Worm (Caenorhabditis elegans) whole organism, L4 larva: Measurements from ENCODE around the gene F35D11.4.

Source experiments
- T26A8.4 ChIP-seq: fragments of 200-800 bp; sonication (Bioruptor generic); IDR thresholded peaks from 2 replicates; pipeline ENCODE4 v1.3.6; 2022; ENCODE audit warnings: missing genetic modification characterization, missing compliant biosample characterization
- Y48G9A.11 ChIP-seq: fragments of 200-800 bp; sonication (Bioruptor generic); IDR thresholded peaks from 2 replicates; pipeline ENCODE4 v1.3.6; 2022; ENCODE audit warnings: missing genetic modification reagents, missing genetic modification characterization, missing compliant biosample characterization
- aha-1 ChIP-seq: fragments of 150-350 bp; peaks from one replicate; lab custom pipeline; 2014; ENCODE audit warnings: missing biosample characterization, missing genetic modification characterization
- aly-2 ChIP-seq: sonication (generic microtip); optimal IDR thresholded peaks from 2 replicates; lab custom pipeline; 2018; ENCODE audit warnings: missing biosample characterization, missing genetic modification characterization
- ama-1 ChIP-seq: fragments of 150-350 bp; optimal IDR thresholded peaks from 2 replicates; lab custom pipeline; 2014; ENCODE audit warnings: inconsistent platforms, mixed read lengths
- arid-1 ChIP-seq: fragments of 200-800 bp; sonication (Bioruptor generic); conservative IDR thresholded peaks from 2 replicates; pipeline ENCODE4 v1.3.6; 2022; ENCODE audit warnings: missing genetic modification reagents, missing genetic modification characterization, missing compliant biosample characterization
- ceh-62 ChIP-seq: sonication (generic microtip); optimal IDR thresholded peaks from 2 replicates; lab custom pipeline; 2017; ENCODE audit warnings: missing biosample characterization, missing genetic modification characterization
- ceh-82 ChIP-seq: sonication (generic microtip); optimal IDR thresholded peaks from 2 replicates; lab custom pipeline; 2017; ENCODE audit warnings: missing biosample characterization, missing genetic modification characterization
- ces-1 ChIP-seq: fragments of 150-350 bp; sonication (generic microtip); optimal IDR thresholded peaks from 4 replicates; lab custom pipeline; 2014; ENCODE audit warnings: missing biosample characterization, missing genetic modification reagents, missing genetic modification characterization
- cey-2 ChIP-seq: sonication (generic microtip); optimal IDR thresholded peaks from 3 replicates; lab custom pipeline; 2017; ENCODE audit warnings: missing genetic modification characterization, mild to moderate bottlenecking, missing compliant biosample characterization, antibody characterized with exemption, borderline replicate concordance; ENCODE audit not compliant: insufficient read depth
- daf-16 ChIP-seq, 3 experiments: sonication (generic microtip); optimal IDR thresholded peaks; 2 replicates each; lab custom pipeline; 2016 to 2017; ENCODE audit warnings: missing genetic modification characterization in 3 of 3, missing genetic modification reagents in 3 of 3, mild to moderate bottlenecking in 2 of 3, missing compliant biosample characterization in 2 of 3, missing biosample characterization in 1 of 3, moderate library complexity in 1 of 3
- dmd-8 ChIP-seq: fragments of 200-800 bp; sonication (Bioruptor generic); IDR thresholded peaks from 2 replicates; pipeline ENCODE4 v1.3.6; 2022; ENCODE audit warnings: missing genetic modification characterization, missing compliant biosample characterization
- dpl-1 ChIP-seq: fragments of 150-350 bp; optimal IDR thresholded peaks from 2 replicates; lab custom pipeline; 2014; ENCODE audit warnings: missing biosample characterization, missing genetic modification reagents, missing genetic modification characterization
- duxl-1 ChIP-seq: sonication (generic microtip); optimal IDR thresholded peaks from 2 replicates; lab custom pipeline; 2016; ENCODE audit warnings: mild to moderate bottlenecking, missing genetic modification characterization, moderate library complexity, missing compliant biosample characterization; ENCODE audit not compliant: poor library complexity
- fkh-10 ChIP-seq: fragments of 150-350 bp; optimal IDR thresholded peaks from 2 replicates; lab custom pipeline; 2014; ENCODE audit warnings: missing biosample characterization, missing genetic modification reagents, missing genetic modification characterization
- hlh-11 ChIP-seq: fragments of 200-800 bp; sonication (Bioruptor generic); optimal IDR thresholded peaks from 2 replicates; lab custom pipeline; 2018; ENCODE audit warnings: mild to moderate bottlenecking, missing genetic modification characterization, missing compliant biosample characterization
- jun-1 ChIP-seq: fragments of 150-350 bp; optimal IDR thresholded peaks from 2 replicates; lab custom pipeline; 2014; ENCODE audit warnings: missing biosample characterization, missing genetic modification reagents, missing genetic modification characterization
- lin-1 ChIP-seq: fragments of 200-800 bp; sonication (Bioruptor generic); IDR thresholded peaks from 2 replicates; pipeline ENCODE4 v1.3.6; 2022; ENCODE audit warnings: missing genetic modification reagents, missing genetic modification characterization, missing compliant biosample characterization
- lin-13 ChIP-seq: fragments of 150-350 bp; optimal IDR thresholded peaks from 2 replicates; lab custom pipeline; 2014; ENCODE audit warnings: missing biosample characterization, missing genetic modification reagents, missing genetic modification characterization
- lin-15B ChIP-seq: fragments of 150-350 bp; sonication (generic microtip); optimal IDR thresholded peaks from 3 replicates; lab custom pipeline; 2014; ENCODE audit warnings: missing biosample characterization, missing genetic modification characterization
- lin-29 ChIP-seq: fragments of 200-800 bp; sonication (Bioruptor generic); IDR thresholded peaks from 2 replicates; pipeline ENCODE4 v1.3.6; 2022; ENCODE audit warnings: missing genetic modification reagents, missing genetic modification characterization, missing compliant biosample characterization
- lin-39 ChIP-seq: fragments of 150-350 bp; optimal IDR thresholded peaks from 2 replicates; lab custom pipeline; 2014; ENCODE audit warnings: missing biosample characterization, missing genetic modification reagents, missing genetic modification characterization
- mxl-2 ChIP-seq: fragments of 200-800 bp; sonication (Bioruptor generic); conservative IDR thresholded peaks from 2 replicates; pipeline ENCODE4 v1.3.6; 2022; ENCODE audit warnings: missing genetic modification reagents, missing genetic modification characterization, missing compliant biosample characterization
- mxl-3 ChIP-seq: fragments of 200-800 bp; sonication (Bioruptor generic); optimal IDR thresholded peaks from 2 replicates; lab custom pipeline; 2018; ENCODE audit warnings: mild to moderate bottlenecking, missing genetic modification characterization, missing compliant biosample characterization
- nhr-102 ChIP-seq: sonication (generic microtip); optimal IDR thresholded peaks from 2 replicates; lab custom pipeline; 2016; ENCODE audit warnings: mild to moderate bottlenecking, missing genetic modification characterization, moderate library complexity, missing compliant biosample characterization
- nhr-111 ChIP-seq: fragments of 200-800 bp; sonication (Bioruptor generic); optimal IDR thresholded peaks from 2 replicates; lab custom pipeline; 2018; ENCODE audit warnings: mild to moderate bottlenecking, missing genetic modification characterization, missing compliant biosample characterization
- nhr-28 ChIP-seq: fragments of 150-350 bp; optimal IDR thresholded peaks from 2 replicates; lab custom pipeline; 2014; ENCODE audit warnings: missing biosample characterization, missing genetic modification characterization
- nhr-41 ChIP-seq: fragments of 200-800 bp; sonication (Bioruptor generic); IDR thresholded peaks from 2 replicates; pipeline ENCODE4 v1.3.6; 2022; ENCODE audit warnings: missing genetic modification reagents, missing genetic modification characterization, missing compliant biosample characterization
- pha-4 ChIP-seq, 2 experiments: fragments of 150-350 bp in 1 of 2; fragments of 200-800 bp in 1 of 2; sonication (Bioruptor generic) in 1 of 2; IDR thresholded peaks in 1 of 2; optimal IDR thresholded peaks in 1 of 2; 2 replicates each; pipeline versions ENCODE4 v1.3.6 to Lab custom; 2014 to 2022; ENCODE audit warnings: missing genetic modification characterization in 2 of 2, missing genetic modification reagents in 2 of 2, missing biosample characterization in 1 of 2, missing compliant biosample characterization in 1 of 2
- skn-1 ChIP-seq: fragments of 150-350 bp; optimal IDR thresholded peaks from 2 replicates; lab custom pipeline; 2014; ENCODE audit warnings: missing biosample characterization, missing genetic modification characterization
- snpc-1.2 ChIP-seq: fragments of 200-800 bp; sonication (Bioruptor generic); IDR thresholded peaks from 2 replicates; pipeline ENCODE4 v1.3.6; 2022; ENCODE audit warnings: missing genetic modification reagents, missing genetic modification characterization, missing compliant biosample characterization
- snpc-4 ChIP-seq: fragments of 150-350 bp; optimal IDR thresholded peaks from 2 replicates; lab custom pipeline; 2014; ENCODE audit warnings: missing biosample characterization, missing genetic modification characterization
- spr-1 ChIP-seq: sonication (generic microtip); optimal IDR thresholded peaks from 2 replicates; lab custom pipeline; 2016; ENCODE audit warnings: mild to moderate bottlenecking, missing genetic modification characterization, missing compliant biosample characterization
- spr-3 ChIP-seq: fragments of 200-800 bp; sonication (Bioruptor generic); optimal IDR thresholded peaks from 2 replicates; lab custom pipeline; 2018; ENCODE audit warnings: mild to moderate bottlenecking, missing genetic modification characterization, missing compliant biosample characterization
- tag-97 ChIP-seq: fragments of 200-800 bp; sonication (Bioruptor generic); IDR thresholded peaks from 2 replicates; pipeline ENCODE4 v1.3.6; 2022; ENCODE audit warnings: missing genetic modification characterization, missing compliant biosample characterization
- unc-130 ChIP-seq: sonication (generic microtip); optimal IDR thresholded peaks from 2 replicates; lab custom pipeline; 2016; ENCODE audit warnings: missing genetic modification reagents, missing genetic modification characterization, missing compliant biosample characterization
- zip-2 ChIP-seq: fragments of 150-350 bp; optimal IDR thresholded peaks from 2 replicates; lab custom pipeline; 2014; ENCODE audit warnings: missing biosample characterization, missing genetic modification characterization

The F35D11.4 gene

ce11 chrII:4604680-4605079 is 1.5 kb downstream of the F35D11.4 start (continued):
- no peak for TF ChIP-seq lin-29 (GFP tag; lab: Robert Waterston, UW)
- TF ChIP-seq aha-1 (tag; lab: Kevin White, UChicago) = peak; percentile 13
- TF ChIP-seq mxl-3 (GFP tag; lab: Kevin White, UChicago) = no peak

ce11 chrII:4606687-4607297 is 3.6 kb downstream of the F35D11.4 start:
- no peak for TF ChIP-seq cey-2 (tag; lab: Kevin White, UChicago)
- peak; percentile 76 for TF ChIP-seq fkh-10 (GFP tag; lab: Kevin White, UChicago)
- TF ChIP-seq ces-1 (GFP tag; lab: Kevin White, UChicago) = peak; percentile 85
- peak; percentile 15 for TF ChIP-seq hlh-11
- TF ChIP-seq aha-1 (tag; lab: Kevin White, UChicago) = peak; percentile 66
- no peak for TF ChIP-seq zip-2 (tag; lab: Kevin White, UChicago)
- no peak for TF ChIP-seq unc-130 (GFP tag; lab: Kevin White, UChicago)
- TF ChIP-seq nhr-28 (tag; lab: Kevin White, UChicago) = peak; percentile 9
- TF ChIP-seq daf-16 (GFP tag; optimal IDR thresholded peaks at IDR 0.05; lab: Kevin White, UChicago) = no peak
- peak; percentile 77 for TF ChIP-seq daf-16 (tag; optimal IDR thresholded peaks at IDR 0.05; lab: Kevin White, UChicago)

ce11 chrII:4608073-4608472 is 4.8 kb downstream of the F35D11.4 start, which contains the start of gene F35D11.3:
F35D11.3 (plus strand) TSS chrII:4608372.
- TF ChIP-seq cey-2 (tag; lab: Kevin White, UChicago) = no peak
- TF ChIP-seq daf-16 (GFP tag; optimal IDR thresholded peaks at IDR 0.05; lab: Kevin White, UChicago) = no peak
- no peak for TF ChIP-seq daf-16 (tag; optimal IDR thresholded peaks at IDR 0.05; lab: Kevin White, UChicago)
- peak; percentile 62 for TF ChIP-seq fkh-10 (GFP tag; lab: Kevin White, UChicago)

- TF ChIP-seq T26A8.4 (GFP tag; lab: Robert Waterston, UW) = no peak
- TF ChIP-seq tag-97 (GFP tag; lab: Robert Waterston, UW) = no peak
- TF ChIP-seq skn-1 (tag; lab: Kevin White, UChicago) = no peak
- TF ChIP-seq Y48G9A.11 (GFP tag; lab: Robert Waterston, UW) = no peak
- TF ChIP-seq nhr-102 (tag; lab: Kevin White, UChicago) = no peak
- no peak for TF ChIP-seq ama-1
These were observed 9.5 kb downstream of the F35D11.4 start, which contains the start of gene pqn-35 for ce11 chrII:4612694-4613093. pqn-35 (plus strand) TSS chrII:4612994.

ce11 chrII:4616443-4616842 is 13.2 kb downstream of the F35D11.4 start, which contains the start of gene clec-136:
clec-136 (minus strand) TSS chrII:4616543.
- TF ChIP-seq nhr-111 = no peak
- TF ChIP-seq aly-2 (tag; lab: Kevin White, UChicago) = no peak
- no peak for TF ChIP-seq mxl-2 (GFP tag; lab: Robert Waterston, UW)
- no peak for TF ChIP-seq lin-13 (GFP tag; lab: Kevin White, UChicago)
- TF ChIP-seq lin-15B = no peak

ce11 chrII:4617990-4618389 is 14.8 kb downstream of the F35D11.4 start, which contains the start of gene clec-137:
clec-137 (minus strand) TSS chrII:4618090.
- TF ChIP-seq duxl-1 (tag; lab: Kevin White, UChicago) (no peak), dpl-1 (GFP tag; lab: Kevin White, UChicago) (no peak), jun-1 (tag; lab: Kevin White, UChicago) (no peak), lin-39 (tag; lab: Kevin White, UChicago) (no peak), spr-3 (GFP tag; lab: Kevin White, UChicago) (no peak), ceh-82 (no peak), hlh-11 (no peak), arid-1 (no peak), nhr-111 (no peak), spr-1 (tag; lab: Kevin White, UChicago) (no peak), snpc-4 (tag; lab: Kevin White, UChicago) (no peak), lin-15B (no peak), pha-4 (GFP tag; IDR thresholded peaks at IDR 0.05; lab: Robert Waterston, UW) (no peak), pha-4 (tag; optimal IDR thresholded peaks at IDR 0.05; lab: Kevin White, UChicago) (no peak), snpc-1.2 (GFP tag; lab: Robert Waterston, UW) (no peak), ceh-62 (tag; lab: Kevin White, UChicago) (no peak), dmd-8 (no peak), lin-1 (GFP tag; lab: Robert Waterston, UW) (no peak), nhr-41 (GFP tag; lab: Robert Waterston, UW) (no peak)
